Worm (Caenorhabditis elegans) whole organism, mixed stage, embryonic: ENCODE measurements around the gene C49C3.10.
A peak's percentile ranks its signal among the peaks of the same experiment; 100 is the strongest.

Experiments used
- M03D4.4 ChIP-seq: sonication (generic microtip); optimal IDR thresholded peaks from 2 replicates; lab custom pipeline; 2017; ENCODE audit warnings: mild to moderate bottlenecking, missing genetic modification characterization, missing compliant biosample characterization
- bed-3 ChIP-seq: fragments of 200-800 bp; sonication (Bioruptor generic); optimal IDR thresholded peaks from 3 replicates; lab custom pipeline; 2018; ENCODE audit warnings: mild to moderate bottlenecking, missing genetic modification characterization, moderate library complexity, missing compliant biosample characterization
- blmp-1 ChIP-seq: fragments of 150-350 bp; optimal IDR thresholded peaks from 2 replicates; lab custom pipeline; 2014; ENCODE audit warnings: missing biosample characterization, missing genetic modification characterization
- ceh-39 ChIP-seq: fragments of 150-350 bp; optimal IDR thresholded peaks from 2 replicates; lab custom pipeline; 2014; ENCODE audit warnings: missing biosample characterization, missing genetic modification characterization
- ceh-83 ChIP-seq: fragments of 200-800 bp; sonication (Bioruptor generic); optimal IDR thresholded peaks from 2 replicates; lab custom pipeline; 2018; ENCODE audit warnings: mild to moderate bottlenecking, missing genetic modification characterization, missing compliant biosample characterization
- ces-1 ChIP-seq: fragments of 150-350 bp; optimal IDR thresholded peaks from 2 replicates; lab custom pipeline; 2014; ENCODE audit warnings: missing biosample characterization, missing genetic modification reagents, missing genetic modification characterization
- cnd-1 ChIP-seq: fragments of 200-800 bp; sonication (Bioruptor generic); optimal IDR thresholded peaks from 2 replicates; lab custom pipeline; 2018; ENCODE audit warnings: mild to moderate bottlenecking, missing genetic modification characterization, missing compliant biosample characterization
- drap-1 ChIP-seq: fragments of 200-800 bp; sonication (Bioruptor generic); optimal IDR thresholded peaks from 3 replicates; lab custom pipeline; 2018; ENCODE audit warnings: mild to moderate bottlenecking, missing genetic modification characterization, missing compliant biosample characterization
- elt-1 ChIP-seq: sonication (generic microtip); optimal IDR thresholded peaks from 2 replicates; lab custom pipeline; 2017; ENCODE audit warnings: missing genetic modification characterization, mild to moderate bottlenecking, missing compliant biosample characterization, antibody characterized with exemption, moderate library complexity, borderline replicate concordance; ENCODE audit not compliant: insufficient read depth
- ham-2 ChIP-seq: fragments of 200-800 bp; sonication (Bioruptor generic); optimal IDR thresholded peaks from 2 replicates; lab custom pipeline; 2018; ENCODE audit warnings: mild to moderate bottlenecking, missing genetic modification characterization, missing compliant biosample characterization
- hlh-1 ChIP-seq: fragments of 150-350 bp; optimal IDR thresholded peaks from 2 replicates; lab custom pipeline; 2014; ENCODE audit warnings: missing biosample characterization, missing genetic modification reagents, missing genetic modification characterization
- lin-13 ChIP-seq: fragments of 150-350 bp; optimal IDR thresholded peaks from 2 replicates; lab custom pipeline; 2014; ENCODE audit warnings: missing biosample characterization, missing genetic modification characterization
- lin-32 ChIP-seq: fragments of 200-800 bp; sonication (Bioruptor generic); optimal IDR thresholded peaks from 2 replicates; lab custom pipeline; 2018; ENCODE audit warnings: mild to moderate bottlenecking, missing genetic modification characterization, missing compliant biosample characterization
- lsy-2 ChIP-seq: fragments of 150-350 bp; optimal IDR thresholded peaks from 2 replicates; lab custom pipeline; 2014; ENCODE audit warnings: missing biosample characterization, missing genetic modification characterization
- mab-5 ChIP-seq: fragments of 150-350 bp; optimal IDR thresholded peaks from 2 replicates; lab custom pipeline; 2014; ENCODE audit warnings: missing biosample characterization, missing genetic modification characterization
- mep-1 ChIP-seq: fragments of 150-350 bp; optimal IDR thresholded peaks from 2 replicates; lab custom pipeline; 2017; ENCODE audit warnings: missing biosample characterization, missing genetic modification reagents, missing genetic modification characterization, inconsistent platforms
- nhr-12 ChIP-seq: fragments of 150-350 bp; optimal IDR thresholded peaks from 2 replicates; lab custom pipeline; 2014; ENCODE audit warnings: missing biosample characterization, missing genetic modification characterization
- nhr-2 ChIP-seq: fragments of 150-350 bp; optimal IDR thresholded peaks from 2 replicates; lab custom pipeline; 2014; ENCODE audit warnings: missing biosample characterization, missing genetic modification characterization
- nhr-237 ChIP-seq: fragments of 150-350 bp; optimal IDR thresholded peaks from 2 replicates; lab custom pipeline; 2014; ENCODE audit warnings: missing biosample characterization, missing genetic modification characterization
- nhr-28 ChIP-seq: fragments of 150-350 bp; optimal IDR thresholded peaks from 2 replicates; lab custom pipeline; 2014; ENCODE audit warnings: missing biosample characterization, missing genetic modification characterization
- nhr-76 ChIP-seq: sonication (generic microtip); optimal IDR thresholded peaks from 2 replicates; lab custom pipeline; 2017; ENCODE audit warnings: missing biosample characterization, missing genetic modification characterization
- pha-4 ChIP-seq: fragments of 150-350 bp; optimal IDR thresholded peaks from 2 replicates; lab custom pipeline; 2018; ENCODE audit warnings: missing biosample characterization, missing genetic modification reagents, missing genetic modification characterization
- sem-2 ChIP-seq: fragments of 200-800 bp; sonication (Bioruptor generic); optimal IDR thresholded peaks from 2 replicates; lab custom pipeline; 2018; ENCODE audit warnings: mild to moderate bottlenecking, missing genetic modification characterization, missing compliant biosample characterization
- snpc-4 ChIP-seq: fragments of 150-350 bp; optimal IDR thresholded peaks from 2 replicates; lab custom pipeline; 2014; ENCODE audit warnings: missing biosample characterization, missing genetic modification characterization
- sptf-1 ChIP-seq: sonication (generic microtip); optimal IDR thresholded peaks from 2 replicates; lab custom pipeline; 2017; ENCODE audit warnings: mild to moderate bottlenecking, missing genetic modification characterization, moderate library complexity, missing compliant biosample characterization
- tbx-8 ChIP-seq: fragments of 200-800 bp; sonication (Bioruptor generic); optimal IDR thresholded peaks from 2 replicates; lab custom pipeline; 2018; ENCODE audit warnings: mild to moderate bottlenecking, missing genetic modification characterization, moderate library complexity, missing compliant biosample characterization
- unc-120 ChIP-seq: sonication (generic microtip); optimal IDR thresholded peaks from 2 replicates; lab custom pipeline; 2017; ENCODE audit warnings: missing genetic modification characterization, missing compliant biosample characterization; ENCODE audit not compliant: poor library complexity, severe bottlenecking
- unc-39 ChIP-seq: fragments of 150-350 bp; optimal IDR thresholded peaks from 2 replicates; lab custom pipeline; 2014; ENCODE audit warnings: missing biosample characterization, missing genetic modification characterization
- unc-62 ChIP-seq: fragments of 150-350 bp; optimal IDR thresholded peaks from 2 replicates; lab custom pipeline; 2014; ENCODE audit warnings: missing biosample characterization, missing genetic modification reagents, missing genetic modification characterization
- zip-8 ChIP-seq: fragments of 150-350 bp; optimal IDR thresholded peaks from 2 replicates; lab custom pipeline; 2014; ENCODE audit warnings: missing biosample characterization, missing genetic modification characterization
- ztf-11 ChIP-seq: fragments of 150-350 bp; optimal IDR thresholded peaks from 2 replicates; lab custom pipeline; 2014; ENCODE audit warnings: missing biosample characterization, missing genetic modification characterization

Gene C49C3.10

DNA sequence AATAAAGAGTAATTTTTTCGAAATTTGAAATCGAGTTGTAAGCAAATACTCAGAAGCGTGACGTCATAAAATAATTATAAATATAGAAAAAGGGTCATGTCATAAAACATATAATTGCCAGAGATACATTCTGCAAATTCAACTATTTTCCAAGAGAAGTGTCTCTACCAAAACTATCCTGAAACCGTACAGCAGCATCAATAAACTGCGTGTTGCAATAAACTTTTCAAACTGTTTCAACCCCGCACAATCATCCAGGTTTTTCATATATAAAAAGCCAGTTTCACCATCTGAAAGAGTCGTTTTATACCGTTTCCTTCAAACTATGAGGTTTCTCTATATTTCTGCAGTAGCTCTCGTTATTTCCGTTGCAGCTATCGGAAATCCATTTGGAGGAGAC, 4.7 kb upstream of the C49C3.10 start, which contains the start of gene C49C3.11:
Gene C49C3.11, plus strand, starts transcription at position 301 of the 400 bp plus-strand sequence.
- TF ChIP-seq lsy-2 (tag; lab: Kevin White, UChicago) (no peak), zip-8 (tag; lab: Kevin White, UChicago) (no peak), unc-120 (tag; lab: Kevin White, UChicago) (no peak), tbx-8 (GFP tag; lab: Kevin White, UChicago) (no peak), ham-2 (GFP tag; lab: Kevin White, UChicago) (no peak), ces-1 (GFP tag; lab: Kevin White, UChicago) (no peak), cnd-1 (no peak), unc-39 (tag; lab: Kevin White, UChicago) (no peak)

DNA sequence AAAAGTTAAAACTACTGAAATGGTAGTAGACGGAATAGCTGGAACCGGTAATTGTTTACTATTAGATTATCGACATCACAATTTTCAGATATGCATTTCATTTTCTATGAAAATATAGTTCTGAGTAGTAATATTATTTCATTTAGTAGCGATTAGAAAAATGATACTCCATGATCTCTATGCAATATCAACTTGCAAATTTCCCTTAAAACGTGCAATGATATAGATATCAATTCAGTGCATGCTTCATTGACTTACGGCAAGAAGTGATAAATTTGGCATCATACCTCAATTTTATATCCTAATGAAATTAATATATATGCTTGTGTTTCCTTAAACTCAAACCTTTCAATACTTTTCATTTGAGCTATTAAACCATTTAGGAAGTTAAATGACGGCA, 3.9 kb upstream of the C49C3.10 start, which contains the start of gene C49C3.21:
Gene C49C3.21, plus strand, starts transcription at position 301 of the 400 bp plus-strand sequence.
- no peak for TF ChIP-seq ces-1 (GFP tag; lab: Kevin White, UChicago)
- TF ChIP-seq ceh-83 (GFP tag; lab: Kevin White, UChicago) = no peak
- TF ChIP-seq ztf-11 (tag; lab: Kevin White, UChicago) = no peak
- TF ChIP-seq lin-32 (GFP tag; lab: Kevin White, UChicago) = no peak
- no peak for TF ChIP-seq cnd-1
- TF ChIP-seq tbx-8 (GFP tag; lab: Kevin White, UChicago) = no peak
- TF ChIP-seq snpc-4 = no peak
- TF ChIP-seq unc-120 (tag; lab: Kevin White, UChicago) = no peak
- no peak for TF ChIP-seq nhr-2 (tag; lab: Kevin White, UChicago)
- TF ChIP-seq pha-4 (tag; lab: Kevin White, UChicago) = no peak
- no peak for TF ChIP-seq nhr-12
- no peak for TF ChIP-seq mab-5 (tag; lab: Kevin White, UChicago)
- TF ChIP-seq zip-8 (tag; lab: Kevin White, UChicago) = no peak
- TF ChIP-seq ham-2 (GFP tag; lab: Kevin White, UChicago) = no peak
- TF ChIP-seq sptf-1 = no peak
- TF ChIP-seq ceh-39 = no peak
- TF ChIP-seq, all 35 proteins: peak for 0

DNA sequence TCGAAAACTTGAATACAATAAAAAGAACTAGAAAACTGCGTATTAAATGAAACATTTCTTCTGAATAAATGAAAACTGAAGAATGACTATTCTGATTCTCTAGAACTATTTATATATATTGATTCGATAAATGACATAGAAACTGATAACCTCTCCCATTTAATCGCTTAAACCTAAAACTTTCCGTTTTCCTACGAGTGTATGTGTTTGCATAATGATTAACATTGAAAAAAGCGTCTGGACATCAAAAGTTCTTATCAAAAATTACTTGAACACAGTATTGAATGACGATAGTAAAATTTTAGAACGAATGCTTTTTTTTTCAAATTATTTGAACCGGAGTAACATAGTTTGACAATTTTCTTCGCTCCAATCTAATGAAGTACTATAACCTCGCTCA, 3.4 kb upstream of the C49C3.10 start, which contains the start of gene C49C3.9:
Gene C49C3.9, minus strand, starts transcription at position 136 of the 400 bp plus-strand sequence.
- TF ChIP-seq nhr-76 (tag; lab: Kevin White, UChicago) (no peak), blmp-1 (tag; lab: Kevin White, UChicago) (no peak), mep-1 (tag; lab: Kevin White, UChicago) (no peak), unc-62 (GFP tag; lab: Kevin White, UChicago) (no peak), nhr-28 (tag; lab: Kevin White, UChicago) (no peak), lin-32 (GFP tag; lab: Kevin White, UChicago) (no peak), ham-2 (GFP tag; lab: Kevin White, UChicago) (no peak), ces-1 (GFP tag; lab: Kevin White, UChicago) (no peak), bed-3 (GFP tag; lab: Kevin White, UChicago) (no peak), ceh-39 (no peak), sem-2 (GFP tag; lab: Kevin White, UChicago) (no peak), elt-1 (tag; lab: Kevin White, UChicago) (no peak), pha-4 (tag; lab: Kevin White, UChicago) (no peak), hlh-1 (tag; lab: Kevin White, UChicago) (no peak), snpc-4 (no peak), ztf-11 (tag; lab: Kevin White, UChicago) (no peak), lin-13 (no peak), drap-1 (GFP tag; lab: Kevin White, UChicago) (no peak), lsy-2 (tag; lab: Kevin White, UChicago) (no peak), tbx-8 (GFP tag; lab: Kevin White, UChicago) (no peak)

DNA sequence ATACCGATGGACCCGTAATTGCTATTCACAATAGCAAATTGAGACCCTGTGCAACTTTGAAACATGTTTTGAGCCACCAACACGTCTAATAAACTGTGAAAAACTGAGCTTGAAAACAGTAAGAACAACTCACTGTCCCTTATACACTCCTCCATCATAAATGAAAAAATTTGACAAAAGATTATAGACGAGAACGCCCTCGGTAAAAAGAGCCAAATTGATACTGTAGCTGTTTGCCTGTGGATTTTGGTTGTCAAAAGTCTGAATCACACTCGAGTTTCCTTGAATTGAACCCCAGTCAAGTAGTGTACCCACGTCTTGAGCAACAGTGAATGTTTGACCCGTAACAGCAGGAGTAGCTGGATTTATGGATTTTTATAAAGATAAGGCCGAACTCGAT, 2.3 kb upstream of the C49C3.10 start:
- TF ChIP-seq M03D4.4 (tag; lab: Kevin White, UChicago) = no peak
- no peak for TF ChIP-seq tbx-8 (GFP tag; lab: Kevin White, UChicago)
- no peak for TF ChIP-seq cnd-1
- no peak for TF ChIP-seq elt-1 (tag; lab: Kevin White, UChicago)
- TF ChIP-seq ces-1 (GFP tag; lab: Kevin White, UChicago) = no peak
- TF ChIP-seq mep-1 (tag; lab: Kevin White, UChicago) = no peak
- TF ChIP-seq unc-39 (tag; lab: Kevin White, UChicago) = no peak
- no peak for TF ChIP-seq bed-3 (GFP tag; lab: Kevin White, UChicago)

DNA sequence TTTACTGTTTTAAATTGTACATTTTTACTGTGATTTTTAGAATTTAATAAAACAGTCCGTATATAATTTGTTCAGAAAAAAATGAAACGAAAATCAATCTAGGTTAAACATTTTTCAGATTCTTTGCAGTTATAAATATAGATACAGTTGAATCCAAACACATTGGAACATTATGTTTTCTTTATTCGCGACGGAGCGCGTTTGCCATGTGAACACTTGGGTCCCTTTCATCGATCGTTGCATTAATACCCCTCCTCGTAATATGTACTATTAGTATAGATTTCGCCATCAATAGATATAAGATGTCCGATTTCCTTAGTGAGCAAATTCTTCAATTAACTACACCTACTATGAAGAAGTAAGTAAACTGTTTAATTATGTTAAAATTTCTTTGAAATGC, 3.7 kb downstream of the C49C3.10 start, which contains the start of gene C49C3.8:
Gene C49C3.8, plus strand, starts transcription at position 173 of the 400 bp plus-strand sequence.
- TF ChIP-seq unc-39 (tag; lab: Kevin White, UChicago) (no peak), cnd-1 (no peak), ces-1 (GFP tag; lab: Kevin White, UChicago) (peak; percentile 43), M03D4.4 (tag; lab: Kevin White, UChicago) (no peak), nhr-237 (tag; lab: Kevin White, UChicago) (no peak), nhr-76 (tag; lab: Kevin White, UChicago) (no peak), sptf-1 (no peak), ceh-39 (peak; percentile 59), hlh-1 (tag; lab: Kevin White, UChicago) (peak; percentile 53)
